Fruit fly (Drosophila melanogaster) whole organism: ENCODE measurements around the gene CG32462.

Source experiments
- CG8478 ChIP-seq: fragments of >200 bp; optimal IDR thresholded peaks from 2 replicates; lab custom pipeline; 2018; ENCODE audit warnings: inconsistent platforms
- Dll ChIP-seq: fragments of >200 bp; optimal IDR thresholded peaks from 2 replicates; lab custom pipeline; 2017
- EcR ChIP-seq, 2 experiments: fragments of >200 bp; optimal IDR thresholded peaks; 2 replicates each; lab custom pipeline; 2017; ENCODE audit warnings: missing biosample characterization in 2 of 2, missing genetic modification characterization in 2 of 2, missing genetic modification reagents in 2 of 2
- pan ChIP-seq: fragments of >200 bp; optimal IDR thresholded peaks from 2 replicates; lab custom pipeline; 2017
- psq ChIP-seq: fragments of >200 bp; optimal IDR thresholded peaks from 2 replicates; lab custom pipeline; 2017
- usp ChIP-seq: fragments of >200 bp; optimal IDR thresholded peaks from 2 replicates; lab custom pipeline; 2017; ENCODE audit warnings: missing biosample characterization, missing genetic modification characterization, mixed read lengths

Gene CG32462

dm6 chr3L:22880914-22881313, 27.6 kb upstream of the CG32462 start, which contains the start of gene slif:
Gene slif (plus strand): TSS chr3L:22881045.
- TF ChIP-seq Dll (lab: Kevin White, UChicago) (no peak), EcR (GFP tag; optimal IDR thresholded peaks at IDR 0.05; lab: Kevin White, UChicago) (no peak), usp (GFP tag; lab: Kevin White, UChicago) (no peak), CG8478 (no peak), psq (lab: Kevin White, UChicago) (no peak), pan (lab: Kevin White, UChicago) (no peak)

- no peak for TF ChIP-seq CG8478
- no peak for TF ChIP-seq psq (lab: Kevin White, UChicago)
- TF ChIP-seq pan (lab: Kevin White, UChicago) = no peak
- TF ChIP-seq usp (GFP tag; lab: Kevin White, UChicago) = no peak
- no peak for TF ChIP-seq Dll (lab: Kevin White, UChicago)
- TF ChIP-seq EcR (GFP tag; optimal IDR thresholded peaks at IDR 0.05; lab: Kevin White, UChicago) = no peak
Observed at dm6 chr3L:22879344-22879723, 26.0 kb upstream of the CG32462 start.

- TF ChIP-seq EcR (GFP tag; optimal IDR thresholded peaks at IDR 0.05; lab: Kevin White, UChicago) = peak in 1 of 2 experiments; percentile 69
- no peak for TF ChIP-seq Dll (lab: Kevin White, UChicago)
- TF ChIP-seq CG8478 = no peak
Observed at dm6 chr3L:22878723-22879343, 25.5 kb upstream of the CG32462 start, which contains the start of the genes Chro and Ssl1. Gene Chro (minus strand): TSS chr3L:22878984. Gene Ssl1 (plus strand): TSS chr3L:22879089.

dm6 chr3L:22877934-22878333, 24.6 kb upstream of the CG32462 start:
- TF ChIP-seq psq (lab: Kevin White, UChicago) = no peak
- no peak for TF ChIP-seq usp (GFP tag; lab: Kevin White, UChicago)
- TF ChIP-seq EcR (GFP tag; optimal IDR thresholded peaks at IDR 0.05; lab: Kevin White, UChicago) = no peak
- TF ChIP-seq Dll (lab: Kevin White, UChicago) = no peak

- TF ChIP-seq EcR (GFP tag; optimal IDR thresholded peaks at IDR 0.05; lab: Kevin White, UChicago) (no peak), pan (lab: Kevin White, UChicago) (no peak), psq (lab: Kevin White, UChicago) (no peak), CG8478 (no peak), Dll (lab: Kevin White, UChicago) (no peak), usp (GFP tag; lab: Kevin White, UChicago) (no peak)
Observed at dm6 chr3L:22871845-22872361, 18.6 kb upstream of the CG32462 start, which contains the start of the genes CG11109 and Arf1. Gene CG11109 (plus strand): TSS chr3L:22872200. Gene Arf1 (minus strand): TSS chr3L:22872231.

dm6 chr3L:22871030-22871844, 17.9 kb upstream of the CG32462 start:
- TF ChIP-seq pan (lab: Kevin White, UChicago) (peak; percentile 54), EcR (GFP tag; optimal IDR thresholded peaks at IDR 0.05; lab: Kevin White, UChicago) (no peak), usp (GFP tag; lab: Kevin White, UChicago) (no peak), Dll (lab: Kevin White, UChicago) (no peak), psq (lab: Kevin White, UChicago) (no peak)

- TF ChIP-seq CG8478 = no peak
- no peak for TF ChIP-seq Dll (lab: Kevin White, UChicago)
- no peak for TF ChIP-seq pan (lab: Kevin White, UChicago)
- no peak for TF ChIP-seq psq (lab: Kevin White, UChicago)
- no peak for TF ChIP-seq usp (GFP tag; lab: Kevin White, UChicago)
- no peak for TF ChIP-seq EcR (GFP tag; optimal IDR thresholded peaks at IDR 0.05; lab: Kevin White, UChicago)
Observed at dm6 chr3L:22870378-22870777, 17.1 kb upstream of the CG32462 start.

dm6 chr3L:22868070-22868469, 14.8 kb upstream of the CG32462 start, which contains the start of gene EMC4:
Gene EMC4 (minus strand): TSS chr3L:22868243.
- TF ChIP-seq usp (GFP tag; lab: Kevin White, UChicago) (no peak), pan (lab: Kevin White, UChicago) (no peak), CG8478 (no peak), Dll (lab: Kevin White, UChicago) (no peak), psq (lab: Kevin White, UChicago) (no peak), EcR (GFP tag; optimal IDR thresholded peaks at IDR 0.05; lab: Kevin White, UChicago) (no peak)

- TF ChIP-seq Dll (lab: Kevin White, UChicago) (no peak), pan (lab: Kevin White, UChicago) (no peak), EcR (GFP tag; optimal IDR thresholded peaks at IDR 0.05; lab: Kevin White, UChicago) (no peak), usp (GFP tag; lab: Kevin White, UChicago) (no peak), psq (lab: Kevin White, UChicago) (no peak), CG8478 (no peak)
Observed at dm6 chr3L:22865061-22865418, 11.7 kb upstream of the CG32462 start.

- TF ChIP-seq CG8478 (no peak), psq (lab: Kevin White, UChicago) (no peak), Dll (lab: Kevin White, UChicago) (no peak), EcR (GFP tag; optimal IDR thresholded peaks at IDR 0.05; lab: Kevin White, UChicago) (no peak), pan (lab: Kevin White, UChicago) (no peak), usp (GFP tag; lab: Kevin White, UChicago) (no peak)
Observed at dm6 chr3L:22864254-22865060, 11.1 kb upstream of the CG32462 start, which contains the start of gene CG33170. Gene CG33170 (plus strand): TSS chr3L:22864600.
